Worm (Caenorhabditis elegans) whole organism, L4/young adult: ENCODE measurements around the gene str-116.
"Not testable (repeated sequence)": the region's sequence is repeated elsewhere in the genome, so short reads cannot be mapped to it uniquely, and the experiment has no call there.

Experiments used
- W03F9.2 ChIP-seq: fragments of 150-350 bp; optimal IDR thresholded peaks from 2 replicates; lab custom pipeline; 2014; ENCODE audit warnings: missing biosample characterization, missing genetic modification characterization
- dao-5 ChIP-seq: sonication (generic microtip); optimal IDR thresholded peaks from 2 replicates; lab custom pipeline; 2016; ENCODE audit warnings: missing genotype, missing genetic modification characterization, moderate library complexity, missing compliant biosample characterization
- him-1 ChIP-seq: sonication (generic microtip); optimal IDR thresholded peaks from 2 replicates; lab custom pipeline; 2016; ENCODE audit warnings: missing genotype, missing genetic modification reagents, missing genetic modification characterization, missing compliant biosample characterization

Gene str-116

ce11 chrV:11286114-11286513 is 19.3 kb downstream of the str-116 start, which contains the start of gene C03E10.3:
Gene C03E10.3 (plus strand): TSS chrV:11286414.
- not testable (repeated sequence) for TF ChIP-seq W03F9.2 (tag; lab: Kevin White, UChicago); him-1; dao-5 (tag; lab: Kevin White, UChicago)

ce11 chrV:11290888-11291287 is 24.1 kb downstream of the str-116 start, which contains the start of gene C03E10.1:
Gene C03E10.1 (plus strand): TSS chrV:11291188.
- TF ChIP-seq dao-5 (tag; lab: Kevin White, UChicago) (no peak), him-1 (no peak), W03F9.2 (tag; lab: Kevin White, UChicago) (no peak)

- TF ChIP-seq dao-5 (tag; lab: Kevin White, UChicago): no peak
- TF ChIP-seq him-1: no peak
- no peak for TF ChIP-seq W03F9.2 (tag; lab: Kevin White, UChicago)
Measured at ce11 chrV:11292682-11293081, 25.9 kb downstream of the str-116 start.

- TF ChIP-seq him-1 (no peak), W03F9.2 (tag; lab: Kevin White, UChicago) (no peak), dao-5 (tag; lab: Kevin White, UChicago) (no peak)
Measured at ce11 chrV:11294393-11294792, 27.6 kb downstream of the str-116 start, which contains the start of gene T03F7.6. Gene T03F7.6 (plus strand): TSS chrV:11294693.

ce11 chrV:11298632-11299031 is 31.9 kb downstream of the str-116 start, which contains the start of gene T03F7.5:
Gene T03F7.5 (minus strand): TSS chrV:11298732.
- no peak for TF ChIP-seq dao-5 (tag; lab: Kevin White, UChicago)
- no peak for TF ChIP-seq him-1
- no peak for TF ChIP-seq W03F9.2 (tag; lab: Kevin White, UChicago)

DNA sequence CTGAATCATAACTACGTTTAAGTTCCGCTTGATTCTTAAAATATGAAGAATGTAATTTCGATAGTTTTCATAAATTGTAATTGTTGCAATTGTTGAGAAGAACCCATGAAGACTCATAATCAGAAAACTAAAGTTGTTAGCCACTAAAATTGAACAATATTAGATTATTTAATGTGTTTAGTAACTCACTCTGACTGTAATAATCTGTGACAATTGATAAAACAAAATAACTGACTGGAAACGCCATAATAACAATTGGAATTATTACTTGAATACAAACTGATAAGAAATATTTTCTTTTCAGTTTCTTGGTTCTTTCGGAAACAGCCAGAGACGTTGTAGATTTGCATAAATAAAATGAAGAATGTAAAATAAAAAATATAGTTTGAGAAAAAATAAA is 32.6 kb downstream of the str-116 start:
- TF ChIP-seq him-1 (no peak), dao-5 (tag; lab: Kevin White, UChicago) (no peak), W03F9.2 (tag; lab: Kevin White, UChicago) (no peak)

- no peak for TF ChIP-seq dao-5 (tag; lab: Kevin White, UChicago)
- no peak for TF ChIP-seq W03F9.2 (tag; lab: Kevin White, UChicago)
- TF ChIP-seq him-1: no peak
Measured at ce11 chrV:11300539-11300938, 33.8 kb downstream of the str-116 start, which contains the start of gene srh-47. Gene srh-47 (minus strand): TSS chrV:11300639.

ce11 chrV:11302698-11303097 is 35.9 kb downstream of the str-116 start, which contains the start of gene srh-46:
Gene srh-46 (minus strand): TSS chrV:11302886.
- TF ChIP-seq him-1 (no peak), dao-5 (tag; lab: Kevin White, UChicago) (no peak), W03F9.2 (tag; lab: Kevin White, UChicago) (no peak)

DNA sequence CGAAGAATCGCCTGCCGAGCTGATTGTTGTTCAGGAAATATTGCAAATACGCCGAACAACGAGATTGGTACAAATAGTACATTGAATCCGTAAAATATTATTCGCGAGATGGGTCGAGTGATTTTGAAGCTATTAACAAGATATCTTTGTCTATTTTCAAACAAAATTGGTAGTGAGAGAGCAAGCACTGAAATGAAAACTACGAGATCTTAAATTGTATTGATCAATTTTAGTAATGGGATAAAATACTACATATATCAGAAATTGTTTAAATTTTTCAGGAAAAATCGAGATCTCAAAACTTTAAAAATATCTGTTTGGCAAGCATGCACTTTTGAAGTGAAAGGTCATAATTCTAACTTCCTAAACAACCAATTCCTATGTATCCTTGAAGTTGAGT is 37.4 kb downstream of the str-116 start:
- TF ChIP-seq him-1 (no peak), W03F9.2 (tag; lab: Kevin White, UChicago) (no peak)

DNA sequence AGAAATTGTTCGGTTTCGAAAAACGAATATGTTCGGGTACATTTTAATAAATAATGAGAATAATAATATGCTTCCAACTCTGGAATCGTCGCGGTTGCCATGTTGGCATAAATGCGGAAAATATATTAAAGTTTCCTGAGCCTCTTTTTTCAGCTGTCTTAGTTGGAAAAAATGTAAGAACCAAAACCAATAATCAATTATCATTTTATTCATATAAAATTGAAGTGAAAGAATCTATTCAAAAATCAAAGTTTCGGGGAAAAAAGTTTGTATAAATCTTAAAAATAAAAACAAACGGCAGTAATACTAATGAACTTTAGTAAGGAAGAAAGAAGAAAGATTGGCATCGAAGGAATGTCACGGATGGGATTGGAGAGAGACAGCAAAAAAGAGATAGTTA is 38.1 kb downstream of the str-116 start, which contains the start of gene srh-45:
srh-45 (minus strand) TSS at position 101 of the 400 bp plus-strand sequence.
- no peak for TF ChIP-seq W03F9.2 (tag; lab: Kevin White, UChicago)
- no peak for TF ChIP-seq dao-5 (tag; lab: Kevin White, UChicago)
- TF ChIP-seq him-1: no peak

DNA sequence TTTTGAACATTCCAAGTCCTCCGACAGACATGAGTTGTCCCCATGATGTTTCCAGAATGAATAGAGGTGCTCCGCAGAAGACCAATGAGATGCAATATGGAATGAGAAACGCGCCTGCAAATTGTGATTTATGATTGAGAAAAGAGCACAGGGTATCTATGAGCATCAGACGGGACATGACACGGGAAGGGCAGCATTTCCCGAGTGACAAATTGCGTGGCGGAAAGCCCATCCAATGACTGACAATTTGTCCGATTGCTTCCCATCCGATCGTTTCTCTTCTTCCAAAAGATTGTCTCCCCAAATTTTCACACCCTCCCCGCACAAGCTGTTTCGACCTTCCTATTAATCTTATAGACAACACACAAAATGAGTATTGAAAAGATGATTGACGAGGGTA is 41.0 kb downstream of the str-116 start:
- no peak for TF ChIP-seq dao-5 (tag; lab: Kevin White, UChicago)
- TF ChIP-seq him-1: no peak
- no peak for TF ChIP-seq W03F9.2 (tag; lab: Kevin White, UChicago)

ce11 chrV:11308346-11308745 is 41.6 kb downstream of the str-116 start, which contains the start of gene snf-11:
Gene snf-11 (minus strand): TSS chrV:11308446.
- TF ChIP-seq him-1 (no peak), W03F9.2 (tag; lab: Kevin White, UChicago) (no peak), dao-5 (tag; lab: Kevin White, UChicago) (no peak)

ce11 chrV:11308915-11309314 is 42.1 kb downstream of the str-116 start:
- TF ChIP-seq him-1: no peak
- no peak for TF ChIP-seq W03F9.2 (tag; lab: Kevin White, UChicago)
- no peak for TF ChIP-seq dao-5 (tag; lab: Kevin White, UChicago)

DNA sequence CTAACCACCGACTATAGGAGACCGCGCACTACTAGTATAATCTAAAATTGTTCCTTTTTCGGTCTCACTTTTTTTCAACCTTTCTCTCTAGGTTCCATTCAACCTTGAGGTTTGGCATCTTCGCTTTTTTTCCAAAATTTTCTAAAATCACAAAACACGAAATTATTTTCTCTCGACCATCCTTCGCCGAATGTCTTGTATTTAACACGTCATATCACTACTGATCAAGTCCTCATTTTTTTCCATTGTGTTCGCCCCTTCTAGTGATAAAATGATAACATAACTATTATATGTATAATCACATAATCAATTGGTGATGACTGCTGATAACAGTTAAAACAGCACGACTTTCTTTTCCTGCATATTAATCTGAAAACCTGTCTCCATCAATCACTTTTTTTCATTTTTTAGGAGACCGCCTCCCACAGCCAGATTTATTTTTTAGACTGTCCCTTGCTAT is 44.3 kb downstream of the str-116 start, which contains the start of gene T03F7.7:
T03F7.7 (plus strand) TSS at position 410 of the 460 bp plus-strand sequence.
- no peak for TF ChIP-seq dao-5 (tag; lab: Kevin White, UChicago)

DNA sequence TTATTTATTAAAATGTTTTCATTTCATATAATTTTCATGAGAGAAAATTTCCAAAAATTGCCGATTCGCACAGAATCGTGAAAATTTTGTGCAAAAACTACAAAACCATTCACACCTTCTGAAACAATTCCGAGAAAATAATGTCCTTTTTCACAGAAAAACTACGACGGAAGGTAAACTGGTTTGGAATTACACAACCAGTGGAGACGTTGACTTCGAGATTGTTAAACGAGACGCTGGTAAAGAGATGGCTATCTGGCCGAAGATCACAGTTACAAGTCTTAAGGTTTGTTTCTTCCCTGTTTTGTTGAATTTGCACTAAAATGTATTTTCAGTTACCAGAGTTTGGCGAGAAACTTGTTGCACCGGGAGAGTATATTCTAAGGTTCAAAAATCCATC is 46.1 kb downstream of the str-116 start:
- TF ChIP-seq W03F9.2 (tag; lab: Kevin White, UChicago): no peak
- TF ChIP-seq dao-5 (tag; lab: Kevin White, UChicago): no peak
- TF ChIP-seq him-1: no peak
